Worm (Caenorhabditis elegans): ENCODE measurements around the gene Y43F8B.19.

- TF ChIP-seq him-1 (tag; optimal IDR thresholded peaks at IDR 0.05): no peak
- TF ChIP-seq dao-5 (tag; optimal IDR thresholded peaks at IDR 0.05): no peak
Observed at ce11 chrV:19509061-19509460, 3.0 kb downstream of the Y43F8B.19 start.
